Fruit fly (Drosophila melanogaster): ENCODE measurements around the gene CG7091.

The CG7091 gene

DNA sequence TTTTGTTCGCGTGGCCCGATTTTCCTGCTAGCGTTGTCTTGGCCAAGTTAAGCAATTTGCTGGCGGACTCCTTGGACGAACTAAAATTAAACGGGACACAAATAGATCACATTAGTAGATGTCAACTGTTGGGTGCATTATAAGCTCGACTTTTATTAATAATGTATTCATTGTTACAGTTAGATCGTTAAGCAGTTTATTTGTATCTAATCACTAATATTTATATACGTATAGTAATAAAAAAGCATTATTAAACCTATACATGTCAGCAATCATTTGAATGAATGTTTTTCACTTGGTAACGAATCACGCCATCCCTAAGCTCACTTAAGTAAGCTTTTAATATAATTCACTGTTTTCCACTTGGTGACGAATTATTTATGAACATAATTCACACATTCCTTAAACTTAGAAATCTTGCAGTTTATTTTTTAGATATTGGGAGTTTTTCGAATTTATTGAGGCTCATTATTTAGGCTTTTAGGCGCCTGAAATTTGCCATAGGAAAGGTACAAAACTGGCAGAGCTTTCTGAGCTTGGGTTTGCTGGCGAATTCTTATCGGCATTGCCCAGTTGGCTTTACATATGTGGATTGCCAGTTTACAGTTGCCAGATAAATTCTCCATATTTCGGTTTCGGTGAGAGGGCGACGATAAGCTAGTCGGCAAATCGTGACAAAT lies at the start of gene CG7091, which contains the start of gene CG7381:
Gene CG7091, plus strand, starts transcription at position 630 of the 680 bp plus-strand sequence.
Gene CG7381, minus strand, starts transcription at position 101 of the 680 bp plus-strand sequence.
- TF ChIP-seq kay (GFP tag; ENCODE audit: borderline replicate concordance) (peak; percentile 48), CG11617 (GFP tag; optimal IDR thresholded peaks at IDR 0.05) (no peak), tj (GFP tag; optimal IDR thresholded peaks at IDR 0.05) (no peak), toe (GFP tag; optimal IDR thresholded peaks at IDR 0.05) (no peak), Mnt (GFP tag; optimal IDR thresholded peaks at IDR 0.05) (no peak), Clk (GFP tag; optimal IDR thresholded peaks at IDR 0.05) (no peak), bab1 (GFP tag; optimal IDR thresholded peaks at IDR 0.05) (peak; percentile 0), pad (GFP tag; optimal IDR thresholded peaks at IDR 0.05) (peak; percentile 70), CG33017 (tag; optimal IDR thresholded peaks at IDR 0.05) (no peak), ovo (GFP tag; optimal IDR thresholded peaks at IDR 0.05) (no peak), CG1620 (GFP tag; optimal IDR thresholded peaks at IDR 0.05) (no peak), CG7045 (GFP tag; optimal IDR thresholded peaks at IDR 0.05) (no peak)

DNA sequence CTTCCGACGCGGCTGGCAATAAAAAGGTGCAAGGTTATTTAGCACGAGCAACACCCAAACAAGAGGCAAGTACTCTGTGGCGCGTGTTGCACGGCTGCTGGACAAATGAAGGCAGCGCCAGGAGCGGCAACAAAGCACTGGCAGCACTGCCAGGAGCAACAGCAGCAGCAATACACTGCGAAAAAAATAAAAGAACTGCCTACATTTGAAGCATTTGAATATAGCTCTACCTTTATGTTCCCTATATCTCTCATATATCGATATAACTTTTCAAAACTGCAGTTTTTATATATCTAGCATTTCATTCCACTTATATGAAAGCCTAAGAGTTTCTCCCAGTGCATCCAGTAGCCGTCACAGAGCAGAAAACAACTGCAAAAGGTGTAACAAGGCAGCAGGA lies 20.4 kb upstream of the CG7091 start:
- TF ChIP-seq tj (GFP tag; optimal IDR thresholded peaks at IDR 0.05) (no peak), CG5204 (GFP tag; optimal IDR thresholded peaks at IDR 0.05) (no peak), CG33017 (tag; optimal IDR thresholded peaks at IDR 0.05) (no peak), Mnt (GFP tag; optimal IDR thresholded peaks at IDR 0.05) (no peak), bab1 (GFP tag; optimal IDR thresholded peaks at IDR 0.05) (no peak), pad (GFP tag; optimal IDR thresholded peaks at IDR 0.05) (no peak), Crg-1 (GFP tag; optimal IDR thresholded peaks at IDR 0.05) (no peak), CG14711 (tag; optimal IDR thresholded peaks at IDR 0.05) (no peak), CG7101 (tag; optimal IDR thresholded peaks at IDR 0.05) (no peak), CG7045 (GFP tag; optimal IDR thresholded peaks at IDR 0.05) (no peak), ovo (GFP tag; optimal IDR thresholded peaks at IDR 0.05) (no peak), kay (GFP tag; ENCODE audit: borderline replicate concordance) (no peak), CG1620 (GFP tag; optimal IDR thresholded peaks at IDR 0.05) (no peak)

DNA sequence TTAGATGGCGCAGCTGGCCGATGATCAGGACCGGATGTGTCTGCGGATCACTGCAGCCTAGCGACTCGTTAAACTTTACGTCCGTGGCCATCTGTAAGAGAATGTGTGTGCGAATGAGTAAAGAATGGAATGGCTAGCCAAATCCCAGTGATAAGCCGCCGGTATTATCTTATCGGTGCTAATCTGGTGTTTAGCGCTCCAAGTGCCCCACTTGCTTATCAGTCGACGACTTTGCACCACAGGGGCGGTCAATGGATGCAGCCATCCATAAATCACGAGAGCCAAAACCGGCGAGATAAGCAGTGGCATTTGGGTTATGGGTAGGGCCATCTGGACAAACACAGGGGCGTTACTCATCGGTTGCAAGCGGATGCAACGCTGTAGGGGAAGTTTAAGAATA lies 17.6 kb upstream of the CG7091 start:
- TF ChIP-seq Crg-1 (GFP tag; optimal IDR thresholded peaks at IDR 0.05) (no peak), CG14711 (tag; optimal IDR thresholded peaks at IDR 0.05) (no peak), CG11617 (GFP tag; optimal IDR thresholded peaks at IDR 0.05) (no peak), Hr96 (GFP tag; optimal IDR thresholded peaks at IDR 0.05) (no peak), bab1 (GFP tag; optimal IDR thresholded peaks at IDR 0.05) (no peak), cnc (optimal IDR thresholded peaks at IDR 0.05) (no peak), ovo (GFP tag; optimal IDR thresholded peaks at IDR 0.05) (no peak), toe (GFP tag; optimal IDR thresholded peaks at IDR 0.05) (no peak), CG7045 (GFP tag; optimal IDR thresholded peaks at IDR 0.05) (no peak), CG7101 (tag; optimal IDR thresholded peaks at IDR 0.05) (no peak), CG12768 (GFP tag; optimal IDR thresholded peaks at IDR 0.05) (no peak), Mnt (GFP tag; optimal IDR thresholded peaks at IDR 0.05) (no peak), pad (GFP tag; optimal IDR thresholded peaks at IDR 0.05) (no peak), tj (GFP tag; optimal IDR thresholded peaks at IDR 0.05) (no peak), kay (GFP tag; ENCODE audit: borderline replicate concordance) (no peak), CG33017 (tag; optimal IDR thresholded peaks at IDR 0.05) (no peak), CG5204 (GFP tag; optimal IDR thresholded peaks at IDR 0.05) (no peak), cic (GFP tag; optimal IDR thresholded peaks at IDR 0.05) (no peak)

DNA sequence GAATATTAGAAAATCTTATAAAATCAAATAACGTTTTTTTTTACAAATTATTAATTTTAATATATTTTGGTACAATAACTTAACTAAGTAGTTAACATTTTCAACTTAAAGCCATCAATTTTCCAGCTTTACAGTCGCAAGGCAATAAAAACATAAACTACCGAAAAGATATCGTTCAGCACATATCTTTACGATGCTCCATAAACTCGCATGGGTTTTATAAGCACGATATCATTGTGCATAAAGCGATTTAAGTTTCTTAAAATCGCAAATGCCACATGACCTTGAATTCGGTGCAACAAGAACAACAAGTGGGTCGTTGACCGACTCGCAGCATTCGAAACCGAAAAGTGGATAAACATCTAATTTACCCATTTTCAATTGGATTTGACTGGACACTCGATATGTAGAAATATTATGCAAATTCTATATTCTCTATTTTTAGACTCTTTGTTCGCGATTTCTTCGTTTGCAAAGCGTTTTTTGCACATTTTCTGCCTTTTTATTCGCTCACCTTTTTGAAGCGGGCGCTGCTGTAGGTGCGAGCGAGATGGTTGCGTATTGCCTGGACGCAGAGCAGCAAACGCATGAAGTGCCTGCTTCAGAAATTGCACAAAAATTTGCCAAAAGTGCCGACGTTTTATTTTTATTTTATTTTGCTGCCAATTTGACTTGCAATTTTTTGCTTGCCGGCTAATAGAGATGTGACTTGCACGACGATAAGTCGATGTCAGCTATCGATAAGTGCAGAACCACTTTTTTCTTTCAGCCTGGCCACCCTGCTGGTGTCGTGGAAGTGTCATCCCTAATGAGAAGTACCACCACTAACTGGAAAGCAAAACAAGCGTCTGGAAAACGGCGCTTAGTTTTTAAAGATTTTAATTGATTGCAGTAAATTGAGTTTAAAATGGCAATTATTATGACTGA lies 16.6 kb upstream of the CG7091 start, which contains the start of gene Spc25:
Gene Spc25, plus strand, starts transcription at position 817 of the 927 bp plus-strand sequence.
- TF ChIP-seq kay (GFP tag; ENCODE audit: borderline replicate concordance) (no peak), tj (GFP tag; optimal IDR thresholded peaks at IDR 0.05) (peak; percentile 64), CG7101 (tag; optimal IDR thresholded peaks at IDR 0.05) (peak; percentile 20), Crg-1 (GFP tag; optimal IDR thresholded peaks at IDR 0.05) (peak; percentile 5), CG5204 (GFP tag; optimal IDR thresholded peaks at IDR 0.05) (peak; percentile 27), bab1 (GFP tag; optimal IDR thresholded peaks at IDR 0.05) (peak; percentile 54), Hr96 (GFP tag; optimal IDR thresholded peaks at IDR 0.05) (peak; percentile 29), CG1620 (GFP tag; optimal IDR thresholded peaks at IDR 0.05) (peak; percentile 53), toe (GFP tag; optimal IDR thresholded peaks at IDR 0.05) (peak; percentile 38), CG14711 (tag; optimal IDR thresholded peaks at IDR 0.05) (peak; percentile 63), CG12768 (GFP tag; optimal IDR thresholded peaks at IDR 0.05) (no peak), Mnt (GFP tag; optimal IDR thresholded peaks at IDR 0.05) (peak; percentile 18), CG11617 (GFP tag; optimal IDR thresholded peaks at IDR 0.05) (no peak)

DNA sequence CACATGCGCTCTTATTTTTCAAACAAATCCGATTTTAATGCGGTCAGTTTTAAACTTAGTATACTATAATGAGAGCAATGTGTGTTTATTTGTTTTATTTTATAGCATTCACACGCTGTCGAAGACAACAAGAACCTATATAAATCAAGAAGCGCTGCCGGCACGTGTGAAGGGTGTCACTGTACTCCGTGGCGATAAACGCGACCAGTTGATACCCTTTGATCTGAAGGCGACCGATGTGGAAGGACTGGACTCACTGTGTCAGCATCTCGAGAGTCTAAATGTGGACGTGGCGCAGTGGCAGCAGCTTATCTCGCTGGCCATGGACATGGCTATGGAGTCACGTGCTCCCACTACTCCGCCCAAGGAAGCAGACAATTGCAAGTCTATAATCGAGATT lies 15.2 kb upstream of the CG7091 start:
- TF ChIP-seq toe (GFP tag; optimal IDR thresholded peaks at IDR 0.05): no peak
- no peak for TF ChIP-seq bab1 (GFP tag; optimal IDR thresholded peaks at IDR 0.05)
- no peak for TF ChIP-seq CG1620 (GFP tag; optimal IDR thresholded peaks at IDR 0.05)
- TF ChIP-seq Mnt (GFP tag; optimal IDR thresholded peaks at IDR 0.05): no peak
- TF ChIP-seq cic (GFP tag; optimal IDR thresholded peaks at IDR 0.05): no peak
- no peak for TF ChIP-seq cnc (optimal IDR thresholded peaks at IDR 0.05)
- TF ChIP-seq CG5204 (GFP tag; optimal IDR thresholded peaks at IDR 0.05): no peak
- TF ChIP-seq CG14711 (tag; optimal IDR thresholded peaks at IDR 0.05): no peak
- TF ChIP-seq kay (GFP tag; ENCODE audit: borderline replicate concordance): no peak
- TF ChIP-seq CG11617 (GFP tag; optimal IDR thresholded peaks at IDR 0.05): no peak
- TF ChIP-seq ovo (GFP tag; optimal IDR thresholded peaks at IDR 0.05): no peak
- no peak for TF ChIP-seq CG12768 (GFP tag; optimal IDR thresholded peaks at IDR 0.05)
- TF ChIP-seq CG33017 (tag; optimal IDR thresholded peaks at IDR 0.05): no peak
- TF ChIP-seq tj (GFP tag; optimal IDR thresholded peaks at IDR 0.05): no peak
- no peak for TF ChIP-seq Crg-1 (GFP tag; optimal IDR thresholded peaks at IDR 0.05)
- no peak for TF ChIP-seq CG7045 (GFP tag; optimal IDR thresholded peaks at IDR 0.05)

Measured in whole organism, adult.